Fruit fly (Drosophila melanogaster) whole organism, embryonic: ENCODE results near the gene Pvf1.

Source experiments
- CG10565 ChIP-seq: fragments of 200-800 bp; sonication (Bioruptor generic); optimal IDR thresholded peaks from 3 replicates; lab custom pipeline; 2016; ENCODE audit warnings: missing biosample characterization, mild to moderate bottlenecking, missing genetic modification characterization
- CG11093 ChIP-seq: fragments of 200-800 bp; sonication (Bioruptor generic); IDR thresholded peaks from 3 replicates; pipeline ENCODE4 v1.3.6; 2022; ENCODE audit warnings: missing biosample characterization, missing genetic modification characterization
- CG11695 ChIP-seq: fragments of 200-800 bp; sonication (Bioruptor generic); IDR thresholded peaks from 3 replicates; pipeline ENCODE4 v1.3.6; 2022; ENCODE audit warnings: missing biosample characterization, missing genetic modification characterization
- CG13424 ChIP-seq: fragments of 200-800 bp; sonication (Bioruptor generic); optimal IDR thresholded peaks from 2 replicates; lab custom pipeline; 2019; ENCODE audit warnings: missing biosample characterization, mild to moderate bottlenecking, missing genetic modification characterization, moderate library complexity
- CG14860 ChIP-seq: fragments of 200-800 bp; sonication (Bioruptor generic); IDR thresholded peaks from 3 replicates; pipeline ENCODE4 v1.3.6; 2022; ENCODE audit warnings: missing biosample characterization, missing genetic modification characterization; ENCODE audit not compliant: partially characterized antibody
- CG17385 ChIP-seq: fragments of 200-800 bp; sonication (Bioruptor generic); optimal IDR thresholded peaks from 3 replicates; lab custom pipeline; 2018; ENCODE audit warnings: missing biosample characterization, mild to moderate bottlenecking, missing genetic modification characterization
- CG1792 ChIP-seq: fragments of 200-800 bp; sonication (Bioruptor generic); optimal IDR thresholded peaks from 2 replicates; lab custom pipeline; 2016; ENCODE audit warnings: missing biosample characterization, missing genetic modification characterization
- CG3407 ChIP-seq: fragments of 200-800 bp; sonication (Bioruptor generic); optimal IDR thresholded peaks from 2 replicates; lab custom pipeline; 2018; ENCODE audit warnings: missing biosample characterization, mild to moderate bottlenecking, missing genetic modification characterization
- CG4360 ChIP-seq: fragments of 200-800 bp; sonication (Bioruptor generic); IDR thresholded peaks from 2 replicates; pipeline ENCODE4 v1.3.6; 2022; ENCODE audit warnings: missing biosample characterization, missing genetic modification characterization
- CG5180 ChIP-seq: fragments of 200-800 bp; sonication (Bioruptor generic); optimal IDR thresholded peaks from 3 replicates; lab custom pipeline; 2017; ENCODE audit warnings: missing biosample characterization, missing genetic modification characterization, mild to moderate bottlenecking, moderate library complexity, missing genetic modification reagents
- CG6689 ChIP-seq: fragments of 200-800 bp; sonication (Bioruptor generic); IDR thresholded peaks from 2 replicates; pipeline ENCODE4 v1.3.6; 2022; ENCODE audit warnings: missing biosample characterization, missing genetic modification characterization
- CG7839 ChIP-seq: fragments of 200-800 bp; sonication (Bioruptor generic); optimal IDR thresholded peaks from 3 replicates; lab custom pipeline; 2018; ENCODE audit warnings: missing biosample characterization, mild to moderate bottlenecking, missing genetic modification characterization, moderate library complexity
- CG7963 ChIP-seq: fragments of 200-800 bp; sonication (Bioruptor generic); IDR thresholded peaks from 3 replicates; pipeline ENCODE4 v1.3.6; 2022; ENCODE audit warnings: missing biosample characterization, missing genetic modification characterization; ENCODE audit not compliant: partially characterized antibody
- CG8388 ChIP-seq: fragments of 200-800 bp; sonication (Bioruptor generic); optimal IDR thresholded peaks from 2 replicates; lab custom pipeline; 2019; ENCODE audit warnings: missing biosample characterization, mild to moderate bottlenecking, missing genetic modification characterization, moderate library complexity
- CG8478 ChIP-seq: fragments of >200 bp; optimal IDR thresholded peaks from 2 replicates; lab custom pipeline; 2018
- CG9609 ChIP-seq: fragments of 200-800 bp; sonication (Bioruptor generic); optimal IDR thresholded peaks from 3 replicates; lab custom pipeline; 2016; ENCODE audit warnings: missing biosample characterization, missing genetic modification characterization
- CTCF ChIP-seq: fragments of 200-800 bp; sonication (Bioruptor generic); optimal IDR thresholded peaks from 2 replicates; lab custom pipeline; 2017; ENCODE audit warnings: missing biosample characterization, mild to moderate bottlenecking, missing genetic modification characterization, moderate library complexity
- Dip2 ChIP-seq: fragments of 200-800 bp; sonication (Bioruptor generic); IDR thresholded peaks from 2 replicates; pipeline ENCODE4 v1.3.6; 2022; ENCODE audit warnings: missing biosample characterization, missing genetic modification characterization
- Dp ChIP-seq: fragments of 200-800 bp; sonication (Bioruptor generic); optimal IDR thresholded peaks from 2 replicates; lab custom pipeline; 2018; ENCODE audit warnings: missing biosample characterization, mild to moderate bottlenecking, missing genetic modification characterization, moderate library complexity
- Ets65A ChIP-seq: fragments of 200-800 bp; sonication (Bioruptor generic); peaks from one replicate; lab custom pipeline; 2016; ENCODE audit warnings: missing biosample characterization, missing genetic modification characterization
- Fer2 ChIP-seq: fragments of 200-800 bp; sonication (Bioruptor generic); optimal IDR thresholded peaks from 2 replicates; lab custom pipeline; 2018; ENCODE audit warnings: missing biosample characterization, mild to moderate bottlenecking, missing genetic modification characterization, moderate library complexity
- GATAe ChIP-seq: fragments of 200-800 bp; sonication (Bioruptor generic); conservative IDR thresholded peaks from 2 replicates; pipeline ENCODE4 v1.3.6; 2022; ENCODE audit warnings: missing biosample characterization, missing genetic modification characterization
- Hey ChIP-seq: fragments of 200-800 bp; sonication (Bioruptor generic); optimal IDR thresholded peaks from 3 replicates; lab custom pipeline; 2018; ENCODE audit warnings: missing biosample characterization, mild to moderate bottlenecking, missing genetic modification characterization
- Lhr ChIP-seq: fragments of 200-800 bp; sonication (Bioruptor generic); optimal IDR thresholded peaks from 3 replicates; lab custom pipeline; 2017; ENCODE audit warnings: mild to moderate bottlenecking, missing biosample characterization, missing genetic modification reagents, missing genetic modification characterization
- Oaz ChIP-seq: fragments of 200-800 bp; sonication (Bioruptor generic); IDR thresholded peaks from 2 replicates; pipeline ENCODE4 v1.3.6; 2022; ENCODE audit warnings: missing biosample characterization, missing genetic modification characterization
- Optix ChIP-seq: fragments of 200-800 bp; sonication (Bioruptor generic); IDR thresholded peaks from 3 replicates; pipeline ENCODE4 v1.3.6; 2022; ENCODE audit warnings: missing biosample characterization, missing genetic modification characterization
- Six4 ChIP-seq: fragments of 200-800 bp; sonication (Bioruptor generic); optimal IDR thresholded peaks from 2 replicates; lab custom pipeline; 2016; ENCODE audit warnings: missing biosample characterization, missing genetic modification characterization
- Spps ChIP-seq: fragments of 200-800 bp; sonication (Bioruptor generic); optimal IDR thresholded peaks from 2 replicates; lab custom pipeline; 2018; ENCODE audit warnings: missing biosample characterization, mild to moderate bottlenecking, missing genetic modification characterization
- Ssrp ChIP-seq: fragments of 200-800 bp; sonication (Bioruptor generic); optimal IDR thresholded peaks from 2 replicates; lab custom pipeline; 2018; ENCODE audit warnings: missing biosample characterization, mild to moderate bottlenecking, missing genetic modification characterization, moderate library complexity
- ac ChIP-seq: fragments of 200-800 bp; sonication (Bioruptor generic); optimal IDR thresholded peaks from 3 replicates; lab custom pipeline; 2017; ENCODE audit warnings: missing biosample characterization, mild to moderate bottlenecking, missing genetic modification characterization
- bcd ChIP-seq: fragments of 200-800 bp; sonication (Bioruptor generic); optimal IDR thresholded peaks from 2 replicates; lab custom pipeline; 2017; ENCODE audit warnings: missing biosample characterization, mild to moderate bottlenecking, missing genetic modification characterization
- crol ChIP-seq: fragments of 200-800 bp; sonication (Bioruptor generic); IDR thresholded peaks from 2 replicates; pipeline ENCODE4 v1.3.6; 2022; ENCODE audit warnings: missing biosample characterization, missing genetic modification characterization
- dpn ChIP-seq, 2 experiments: fragments of 200-800 bp; sonication (Bioruptor generic); optimal IDR thresholded peaks; 3 replicates each; lab custom pipeline; 2016; ENCODE audit warnings: missing biosample characterization in 2 of 2, missing genetic modification characterization in 2 of 2
- ems ChIP-seq: fragments of 200-800 bp; sonication (Bioruptor generic); optimal IDR thresholded peaks from 3 replicates; lab custom pipeline; 2016; ENCODE audit warnings: missing biosample characterization, missing genetic modification characterization
- fd3F ChIP-seq: fragments of 200-800 bp; sonication (Bioruptor generic); optimal IDR thresholded peaks from 2 replicates; lab custom pipeline; 2018; ENCODE audit warnings: missing biosample characterization, mild to moderate bottlenecking, missing genetic modification characterization, moderate library complexity
- fd96Cb ChIP-seq: fragments of 200-800 bp; sonication (Bioruptor generic); optimal IDR thresholded peaks from 2 replicates; lab custom pipeline; 2018; ENCODE audit warnings: missing biosample characterization, mild to moderate bottlenecking, missing genetic modification characterization, moderate library complexity
- fru ChIP-seq: fragments of >200 bp; optimal IDR thresholded peaks from 2 replicates; lab custom pipeline; 2017
- gcm2 ChIP-seq: fragments of 200-800 bp; sonication (Bioruptor generic); optimal IDR thresholded peaks from 2 replicates; lab custom pipeline; 2016; ENCODE audit warnings: missing biosample characterization, missing genetic modification characterization
- kay ChIP-seq: fragments of 200-800 bp; sonication (Bioruptor generic); optimal IDR thresholded peaks from 2 replicates; lab custom pipeline; 2016; ENCODE audit warnings: missing biosample characterization, missing genetic modification characterization
- knrl ChIP-seq: fragments of 200-800 bp; sonication (Bioruptor generic); IDR thresholded peaks from 3 replicates; pipeline ENCODE4 v1.3.6; 2022; ENCODE audit warnings: missing biosample characterization, missing genetic modification characterization; ENCODE audit not compliant: partially characterized antibody
- luna ChIP-seq: fragments of 200-800 bp; sonication (Bioruptor generic); optimal IDR thresholded peaks from 2 replicates; lab custom pipeline; 2016; ENCODE audit warnings: missing biosample characterization, missing genetic modification characterization
- onecut ChIP-seq: fragments of 200-800 bp; sonication (Bioruptor generic); IDR thresholded peaks from 2 replicates; pipeline ENCODE4 v1.3.6; 2022; ENCODE audit warnings: missing biosample characterization, missing genetic modification characterization
- p53 ChIP-seq: fragments of 200-800 bp; sonication (Bioruptor generic); optimal IDR thresholded peaks from 2 replicates; lab custom pipeline; 2016; ENCODE audit warnings: missing biosample characterization, missing genetic modification characterization
- pfk ChIP-seq: fragments of 200-800 bp; sonication (Bioruptor generic); optimal IDR thresholded peaks from 2 replicates; lab custom pipeline; 2018; ENCODE audit warnings: missing biosample characterization, mild to moderate bottlenecking, missing genetic modification characterization, moderate library complexity
- prd ChIP-seq, 3 experiments: fragments of >200 bp in 2 of 3; fragments of 200-800 bp in 1 of 3; sonication (Bioruptor generic) in 1 of 3; optimal IDR thresholded peaks in 2 of 3; IDR thresholded peaks in 1 of 3; 2 replicates in 2 of 3; 3 replicates in 1 of 3; pipeline versions ENCODE4 v1.3.6 to Lab custom; 2017 to 2022; ENCODE audit warnings: missing biosample characterization in 1 of 3, missing genetic modification characterization in 1 of 3
- salm ChIP-seq: fragments of 200-800 bp; sonication (Bioruptor generic); optimal IDR thresholded peaks from 2 replicates; lab custom pipeline; 2018; ENCODE audit warnings: missing biosample characterization, mild to moderate bottlenecking, missing genetic modification characterization
- sens-2 ChIP-seq: fragments of 200-800 bp; sonication (Bioruptor generic); IDR thresholded peaks from 2 replicates; pipeline ENCODE4 v1.3.6; 2022; ENCODE audit warnings: missing biosample characterization, missing genetic modification characterization
- sisA ChIP-seq: fragments of 200-800 bp; sonication (Bioruptor generic); IDR thresholded peaks from 2 replicates; pipeline ENCODE4 v1.3.6; 2022; ENCODE audit warnings: missing biosample characterization, missing genetic modification characterization
- stc ChIP-seq: fragments of 200-800 bp; sonication (Bioruptor generic); IDR thresholded peaks from 2 replicates; pipeline ENCODE4 v1.3.6; 2022; ENCODE audit warnings: missing biosample characterization, missing genetic modification characterization
- trh ChIP-seq: fragments of 200-800 bp; sonication (Bioruptor generic); optimal IDR thresholded peaks from 2 replicates; lab custom pipeline; 2016; ENCODE audit warnings: missing biosample characterization, missing genetic modification characterization
- vvl ChIP-seq: fragments of 200-800 bp; sonication (Bioruptor generic); IDR thresholded peaks from 2 replicates; pipeline ENCODE4 v1.3.6; 2022; ENCODE audit warnings: missing biosample characterization, missing genetic modification characterization
- wek ChIP-seq: fragments of 200-800 bp; sonication (Bioruptor generic); optimal IDR thresholded peaks from 3 replicates; lab custom pipeline; 2018; ENCODE audit warnings: missing biosample characterization, mild to moderate bottlenecking, missing genetic modification characterization, moderate library complexity

Gene Pvf1

DNA sequence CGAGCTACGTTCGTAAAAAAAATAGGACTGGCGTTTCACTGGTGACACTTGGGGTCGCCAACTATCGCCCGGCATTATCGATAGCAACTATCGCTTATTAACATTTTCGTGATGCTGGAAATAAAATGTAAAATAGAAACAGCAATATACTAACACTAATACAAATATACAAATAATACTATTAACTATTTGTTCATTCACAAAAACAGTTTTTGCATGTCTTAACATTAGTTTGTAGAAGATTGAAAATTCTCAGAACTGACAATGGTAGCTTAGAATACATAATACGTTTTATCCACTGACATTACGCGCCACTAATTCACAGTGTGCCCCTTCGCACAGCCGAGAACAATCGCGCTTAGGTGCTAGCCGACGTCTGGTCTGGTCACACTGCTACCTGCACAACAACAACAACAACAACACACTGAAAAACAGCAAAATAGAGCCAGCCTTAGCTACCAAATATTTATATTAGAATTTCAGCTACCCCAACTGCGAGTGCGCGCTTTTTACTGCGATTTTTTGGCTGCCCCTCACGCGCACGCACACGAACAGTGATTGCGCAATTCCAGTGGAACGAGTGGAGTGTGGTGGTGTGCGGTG is 44.2 kb upstream of the Pvf1 start, which contains the start of the genes CG6961 and S6KL (continued):
- no peak for TF ChIP-seq prd (optimal IDR thresholded peaks at IDR 0.05; lab: Kevin White, UChicago)
- TF ChIP-seq prd (GFP tag; IDR thresholded peaks at IDR 0.05; lab: Robert Waterston, UW), result no peak
- TF ChIP-seq CG10565, result no peak
- no peak for TF ChIP-seq ems (GFP tag; lab: Kevin White, UChicago)
- TF ChIP-seq CG4360, result peak; percentile 94
- TF ChIP-seq Spps (tag; lab: Kevin White, UChicago), result no peak
- no peak for TF ChIP-seq bcd (GFP tag; lab: Kevin White, UChicago)
- TF ChIP-seq CG14860 (GFP tag; lab: Robert Waterston, UW), result peak; percentile 67
- TF ChIP-seq CG6689 (GFP tag; lab: Robert Waterston, UW), result no peak
- TF ChIP-seq salm (tag; lab: Kevin White, UChicago), result no peak
- TF ChIP-seq fd3F (GFP tag; lab: Kevin White, UChicago), result no peak
- no peak for TF ChIP-seq CG8478 (lab: Kevin White, UChicago)
- peak; percentile 59; the same call in 2 of the 3 replicates for TF ChIP-seq CG7963 (GFP tag; lab: Robert Waterston, UW)
- TF ChIP-seq CG1792 (GFP tag; lab: Kevin White, UChicago), result no peak
- TF ChIP-seq Dp (GFP tag; lab: Kevin White, UChicago), result peak; percentile 39
- no peak for TF ChIP-seq dpn (GFP tag; optimal IDR thresholded peaks at IDR 0.05; lab: Kevin White, UChicago)
- no peak for TF ChIP-seq wek (GFP tag; lab: Kevin White, UChicago)
- no peak for TF ChIP-seq Hey (tag; lab: Kevin White, UChicago)
- TF ChIP-seq knrl, result peak; percentile 90
- TF ChIP-seq Fer2 (tag; lab: Kevin White, UChicago), result no peak
- 0 out of 2 replicates have a peak, but pooled peaks have one; percentile 8 for TF ChIP-seq crol (GFP tag; lab: Robert Waterston, UW)
- no peak for TF ChIP-seq CG7839 (tag; lab: Kevin White, UChicago)
- TF ChIP-seq fru (lab: Kevin White, UChicago), result no peak
- peak; percentile 86 for TF ChIP-seq Ets65A (GFP tag; lab: Kevin White, UChicago)
- TF ChIP-seq sens-2 (GFP tag; lab: Robert Waterston, UW), result no peak
- TF ChIP-seq gcm2, result no peak
- no peak for TF ChIP-seq CG17385
- no peak for TF ChIP-seq CG11093 (GFP tag; lab: Robert Waterston, UW)
- TF ChIP-seq Oaz (GFP tag; lab: Robert Waterston, UW), result no peak
- no peak for TF ChIP-seq Six4 (GFP tag; lab: Kevin White, UChicago)
- TF ChIP-seq CG13424 (tag; lab: Kevin White, UChicago), result no peak
- TF ChIP-seq CG8388, result no peak
- TF ChIP-seq pfk (GFP tag; lab: Kevin White, UChicago), result peak; percentile 74
- TF ChIP-seq Lhr, result peak; percentile 76
- no peak for TF ChIP-seq vvl (GFP tag; lab: Robert Waterston, UW)
- no peak for TF ChIP-seq fd96Cb (tag; lab: Kevin White, UChicago)
- TF ChIP-seq CTCF (GFP tag; lab: Kevin White, UChicago), result no peak
- no peak for TF ChIP-seq ac (GFP tag; lab: Kevin White, UChicago)
- TF ChIP-seq stc (GFP tag; lab: Robert Waterston, UW), result no peak
- no peak for TF ChIP-seq kay (GFP tag; lab: Kevin White, UChicago)
- no peak for TF ChIP-seq sisA (GFP tag; lab: Robert Waterston, UW)
- no peak for TF ChIP-seq GATAe (GFP tag; lab: Robert Waterston, UW)
- no peak for TF ChIP-seq Dip2
- TF ChIP-seq Optix, result no peak
- no peak for TF ChIP-seq CG9609
- no peak for TF ChIP-seq CG11695 (GFP tag; lab: Robert Waterston, UW)
- no peak for TF ChIP-seq p53
- TF ChIP-seq luna, result no peak
- TF ChIP-seq trh, result no peak
- no peak for TF ChIP-seq CG5180 (GFP tag; lab: Kevin White, UChicago)
- no peak for TF ChIP-seq CG3407
- no peak for TF ChIP-seq onecut (GFP tag; lab: Robert Waterston, UW)
- TF ChIP-seq Ssrp (tag; lab: Kevin White, UChicago), result no peak
